Worm (Caenorhabditis elegans) whole organism, L3 larva: ENCODE results near the gene C13A2.7.

ENCODE experiments used
- R02D3.7 ChIP-seq: fragments of 150-350 bp; optimal IDR thresholded peaks from 2 replicates; lab custom pipeline; 2014; ENCODE audit warnings: missing biosample characterization, missing genetic modification characterization
- ZK546.5 ChIP-seq: sonication (generic microtip); optimal IDR thresholded peaks from 2 replicates; lab custom pipeline; 2017; ENCODE audit warnings: missing biosample characterization, missing genetic modification characterization
- aly-2 ChIP-seq: fragments of 150-350 bp; optimal IDR thresholded peaks from 2 replicates; lab custom pipeline; 2014; ENCODE audit warnings: missing biosample characterization, missing genetic modification characterization
- ceh-16 ChIP-seq: sonication (generic microtip); optimal IDR thresholded peaks from 2 replicates; lab custom pipeline; 2017; ENCODE audit warnings: missing biosample characterization, missing genetic modification characterization
- ceh-28 ChIP-seq: fragments of 150-350 bp; optimal IDR thresholded peaks from 2 replicates; lab custom pipeline; 2014; ENCODE audit warnings: missing biosample characterization, missing genetic modification reagents, missing genetic modification characterization
- ceh-82 ChIP-seq: fragments of 150-350 bp; optimal IDR thresholded peaks from 2 replicates; lab custom pipeline; 2014; ENCODE audit warnings: missing biosample characterization, missing genetic modification characterization
- ceh-9 ChIP-seq: sonication (generic microtip); optimal IDR thresholded peaks from 2 replicates; lab custom pipeline; 2018; ENCODE audit warnings: missing biosample characterization, missing genetic modification characterization
- daf-12 ChIP-seq: fragments of 150-350 bp; optimal IDR thresholded peaks from 2 replicates; lab custom pipeline; 2014; ENCODE audit warnings: missing biosample characterization, missing genetic modification reagents, missing genetic modification characterization
- egl-27 ChIP-seq: sonication (generic microtip); optimal IDR thresholded peaks from 4 replicates; lab custom pipeline; 2017; ENCODE audit warnings: missing biosample characterization, missing genetic modification reagents, missing genetic modification characterization
- elt-1 ChIP-seq: fragments of 150-350 bp; optimal IDR thresholded peaks from 2 replicates; lab custom pipeline; 2014; ENCODE audit warnings: missing biosample characterization, missing genetic modification characterization
- elt-3 ChIP-seq, 3 experiments: fragments of 150-350 bp in 1 of 3; sonication (generic microtip) in 2 of 3; optimal IDR thresholded peaks; 2 replicates in 2 of 3; 4 replicates in 1 of 3; lab custom pipeline; 2014 to 2017; ENCODE audit warnings: missing biosample characterization in 3 of 3, missing genetic modification characterization in 3 of 3
- fkh-10 ChIP-seq: sonication (generic microtip); optimal IDR thresholded peaks from 2 replicates; lab custom pipeline; 2017; ENCODE audit warnings: missing biosample characterization, missing genetic modification reagents, missing genetic modification characterization
- fos-1 ChIP-seq: fragments of 150-350 bp; optimal IDR thresholded peaks from 2 replicates; lab custom pipeline; 2014; ENCODE audit warnings: missing biosample characterization, missing genetic modification characterization
- hmg-11 ChIP-seq: sonication (generic microtip); optimal IDR thresholded peaks from 2 replicates; lab custom pipeline; 2016; ENCODE audit warnings: missing genetic modification characterization, missing compliant biosample characterization
- jun-1 ChIP-seq: fragments of 150-350 bp; optimal IDR thresholded peaks from 2 replicates; lab custom pipeline; 2014; ENCODE audit warnings: missing biosample characterization, missing genetic modification reagents, missing genetic modification characterization
- lin-39 ChIP-seq: fragments of 150-350 bp; optimal IDR thresholded peaks from 2 replicates; lab custom pipeline; 2018; ENCODE audit warnings: missing biosample characterization, missing genetic modification reagents, missing genetic modification characterization
- lsy-12 ChIP-seq: sonication (generic microtip); optimal IDR thresholded peaks from 2 replicates; lab custom pipeline; 2016; ENCODE audit warnings: mild to moderate bottlenecking, missing genetic modification characterization, missing compliant biosample characterization
- mml-1 ChIP-seq: fragments of 150-350 bp; sonication (generic microtip); optimal IDR thresholded peaks from 3 replicates; lab custom pipeline; 2014; ENCODE audit warnings: missing biosample characterization, missing genetic modification characterization
- nfya-1 ChIP-seq: sonication (generic microtip); optimal IDR thresholded peaks from 2 replicates; lab custom pipeline; 2017; ENCODE audit warnings: missing genetic modification characterization, mild to moderate bottlenecking, missing compliant biosample characterization, antibody characterized with exemption, moderate library complexity; ENCODE audit not compliant: insufficient read depth
- nhr-11 ChIP-seq: fragments of 150-350 bp; optimal IDR thresholded peaks from 2 replicates; lab custom pipeline; 2014; ENCODE audit warnings: missing biosample characterization, missing genetic modification characterization
- nhr-12 ChIP-seq: fragments of 150-350 bp; optimal IDR thresholded peaks from 2 replicates; lab custom pipeline; 2014; ENCODE audit warnings: missing biosample characterization, missing genetic modification characterization
- nhr-23 ChIP-seq: fragments of 150-350 bp; optimal IDR thresholded peaks from 2 replicates; lab custom pipeline; 2014; ENCODE audit warnings: missing biosample characterization, missing genetic modification reagents, missing genetic modification characterization
- nhr-28 ChIP-seq: fragments of 150-350 bp; optimal IDR thresholded peaks from 2 replicates; lab custom pipeline; 2014; ENCODE audit warnings: missing biosample characterization, missing genetic modification characterization
- nhr-43 ChIP-seq: sonication (generic microtip); optimal IDR thresholded peaks from 2 replicates; lab custom pipeline; 2016; ENCODE audit warnings: mild to moderate bottlenecking, missing genetic modification characterization, missing compliant biosample characterization; ENCODE audit not compliant: poor library complexity, severe bottlenecking
- nhr-67 ChIP-seq: fragments of 150-350 bp; optimal IDR thresholded peaks from 2 replicates; lab custom pipeline; 2014; ENCODE audit warnings: missing biosample characterization, missing genetic modification characterization
- nhr-76 ChIP-seq: fragments of 150-350 bp; sonication (generic microtip); optimal IDR thresholded peaks from 5 replicates; lab custom pipeline; 2014; ENCODE audit warnings: missing biosample characterization, missing genetic modification characterization
- nhr-77 ChIP-seq: fragments of 150-350 bp; optimal IDR thresholded peaks from 2 replicates; lab custom pipeline; 2014; ENCODE audit warnings: missing biosample characterization, missing genetic modification characterization
- pha-4 ChIP-seq: fragments of 150-350 bp; optimal IDR thresholded peaks from 2 replicates; lab custom pipeline; 2014; ENCODE audit warnings: missing biosample characterization, missing genetic modification reagents, missing genetic modification characterization
- pqm-1 ChIP-seq: fragments of 150-350 bp; optimal IDR thresholded peaks from 2 replicates; lab custom pipeline; 2017; ENCODE audit warnings: missing biosample characterization, missing genetic modification characterization, inconsistent platforms
- snpc-4 ChIP-seq: fragments of 150-350 bp; optimal IDR thresholded peaks from 2 replicates; lab custom pipeline; 2014; ENCODE audit warnings: missing biosample characterization, missing genetic modification characterization
- tbx-2 ChIP-seq: sonication (generic microtip); optimal IDR thresholded peaks from 2 replicates; lab custom pipeline; 2016; ENCODE audit warnings: mild to moderate bottlenecking, missing genetic modification characterization, missing compliant biosample characterization
- zag-1 ChIP-seq: fragments of 150-350 bp; optimal IDR thresholded peaks from 2 replicates; lab custom pipeline; 2014; ENCODE audit warnings: missing biosample characterization, missing genetic modification characterization
- ztf-4 ChIP-seq: fragments of 150-350 bp; optimal IDR thresholded peaks from 2 replicates; lab custom pipeline; 2014; ENCODE audit warnings: missing biosample characterization, missing genetic modification characterization

The C13A2.7 gene

DNA sequence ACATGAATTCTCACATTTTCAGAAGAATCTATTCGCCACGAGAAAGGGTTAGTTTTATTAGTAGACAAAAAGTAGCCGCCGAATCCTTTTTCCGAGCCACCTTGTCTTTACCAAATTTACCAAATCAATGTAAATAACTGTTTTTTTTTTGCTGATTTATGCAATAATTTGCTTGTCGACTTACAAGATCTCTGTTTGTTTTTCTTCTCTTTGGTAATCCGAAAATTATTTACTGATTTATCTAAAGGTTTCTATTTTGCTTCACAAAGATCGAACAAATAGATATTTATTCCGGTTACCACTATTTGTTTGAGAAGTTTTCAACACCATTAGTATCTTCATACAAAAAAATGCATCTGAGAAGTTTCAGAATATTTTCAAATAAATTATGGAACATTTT lies at the start of gene C13A2.7:
TSS of gene C13A2.7 (plus strand) at position 301 of the 400 bp plus-strand sequence.
- no peak for TF ChIP-seq nhr-43 (tag; lab: Kevin White, UChicago)
- TF ChIP-seq snpc-4 (tag; lab: Kevin White, UChicago) = no peak
- TF ChIP-seq hmg-11 (tag; lab: Kevin White, UChicago) = no peak
- TF ChIP-seq nfya-1 (tag; lab: Kevin White, UChicago) = no peak
- no peak for TF ChIP-seq ceh-28
- no peak for TF ChIP-seq ztf-4
- no peak for TF ChIP-seq elt-3 (tag; optimal IDR thresholded peaks at IDR 0.05; lab: Kevin White, UChicago)
- TF ChIP-seq nhr-23 (tag; lab: Kevin White, UChicago) = no peak
- TF ChIP-seq tbx-2 (tag; lab: Kevin White, UChicago) = no peak

DNA sequence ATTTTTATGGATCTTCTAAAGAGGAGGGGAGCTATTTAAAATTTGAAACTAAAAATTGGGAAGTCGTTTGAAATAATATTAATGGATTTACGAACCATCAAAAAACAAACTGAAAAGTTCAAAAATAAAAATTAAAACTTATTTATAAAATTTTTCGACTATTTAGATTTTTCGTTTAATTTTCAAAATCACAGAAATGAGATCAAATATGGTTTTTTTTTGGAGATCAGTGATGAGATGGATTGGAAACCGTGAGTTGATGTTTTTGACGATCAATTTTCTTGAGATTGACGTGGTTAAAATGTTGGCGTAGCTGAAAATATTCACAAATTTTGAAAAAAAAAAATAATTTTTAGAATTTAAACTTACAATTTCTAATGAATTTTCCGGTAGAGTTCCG lies 47.1 kb upstream of the C13A2.7 start, which contains the start of gene C13F10.5:
TSS of gene C13F10.5 (minus strand) at position 101 of the 400 bp plus-strand sequence.
- TF ChIP-seq aly-2 (tag; lab: Kevin White, UChicago) = no peak
- no peak for TF ChIP-seq pha-4 (tag; lab: Kevin White, UChicago)
- TF ChIP-seq lsy-12 = no peak
- TF ChIP-seq pqm-1 = no peak
- no peak for TF ChIP-seq daf-12
- TF ChIP-seq nfya-1 (tag; lab: Kevin White, UChicago) = no peak
- TF ChIP-seq lin-39 = no peak
- no peak for TF ChIP-seq ceh-82
- no peak for TF ChIP-seq fkh-10 (GFP tag; lab: Kevin White, UChicago)
- TF ChIP-seq ceh-9 = no peak
- TF ChIP-seq ceh-16 (tag; lab: Kevin White, UChicago) = no peak
- no peak for TF ChIP-seq ceh-28
- TF ChIP-seq nhr-76 (tag; lab: Kevin White, UChicago) = no peak
- no peak for TF ChIP-seq elt-3 (tag; optimal IDR thresholded peaks at IDR 0.05; lab: Kevin White, UChicago)
- TF ChIP-seq nhr-11 = no peak
- TF ChIP-seq ztf-4 = no peak
- no peak for TF ChIP-seq nhr-12 (tag; lab: Kevin White, UChicago)
- no peak for TF ChIP-seq mml-1 (tag; lab: Kevin White, UChicago)
- TF ChIP-seq fos-1 (tag; lab: Kevin White, UChicago) = no peak
- TF ChIP-seq hmg-11 (tag; lab: Kevin White, UChicago) = no peak

DNA sequence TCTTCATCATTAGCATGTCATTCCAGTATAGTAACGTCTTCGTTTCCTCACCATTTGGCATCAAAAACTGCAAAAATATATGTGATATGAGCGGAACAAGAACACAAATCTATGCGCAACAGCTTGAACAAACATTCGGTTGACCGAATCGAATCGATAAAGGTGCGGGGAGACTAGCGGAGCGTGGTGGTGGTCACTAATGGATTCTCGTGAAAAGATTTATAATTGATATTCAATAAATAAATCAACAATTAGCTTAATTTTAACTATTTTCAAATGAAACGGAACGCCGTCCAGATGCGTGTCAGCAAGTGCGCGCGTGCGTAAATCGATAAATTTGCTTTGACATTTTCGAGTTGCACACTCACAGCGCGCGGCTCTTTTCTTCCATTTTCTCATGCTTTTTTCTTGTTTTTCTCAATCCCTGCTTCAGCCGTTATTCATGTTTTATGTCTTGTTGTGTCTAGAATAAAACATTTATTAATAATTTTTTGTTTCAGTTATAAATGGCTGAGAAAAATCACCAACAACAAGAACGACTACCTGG lies 45.1 kb upstream of the C13A2.7 start, which contains the start of the genes C13F10.8, C13F10.6 and kxd-1:
TSS of gene C13F10.8 (minus strand) at position 51 of the 547 bp plus-strand sequence.
TSS of gene C13F10.6 (minus strand) at position 67 of the 547 bp plus-strand sequence.
TSS of gene kxd-1 (plus strand) at position 497 of the 547 bp plus-strand sequence.
- TF ChIP-seq daf-12 (no peak), nhr-23 (tag; lab: Kevin White, UChicago) (peak; percentile 3), elt-1 (tag; lab: Kevin White, UChicago) (no peak), nfya-1 (tag; lab: Kevin White, UChicago) (peak; percentile 6), nhr-77 (tag; lab: Kevin White, UChicago) (no peak), nhr-28 (tag; lab: Kevin White, UChicago) (no peak), egl-27 (tag; lab: Kevin White, UChicago) (no peak), nhr-43 (tag; lab: Kevin White, UChicago) (no peak), elt-3 (tag; optimal IDR thresholded peaks at IDR 0.05; lab: Kevin White, UChicago) (no peak), hmg-11 (tag; lab: Kevin White, UChicago) (peak; percentile 28), mml-1 (tag; lab: Kevin White, UChicago) (no peak), nhr-67 (tag; lab: Kevin White, UChicago) (no peak), ceh-28 (peak; percentile 9)

DNA sequence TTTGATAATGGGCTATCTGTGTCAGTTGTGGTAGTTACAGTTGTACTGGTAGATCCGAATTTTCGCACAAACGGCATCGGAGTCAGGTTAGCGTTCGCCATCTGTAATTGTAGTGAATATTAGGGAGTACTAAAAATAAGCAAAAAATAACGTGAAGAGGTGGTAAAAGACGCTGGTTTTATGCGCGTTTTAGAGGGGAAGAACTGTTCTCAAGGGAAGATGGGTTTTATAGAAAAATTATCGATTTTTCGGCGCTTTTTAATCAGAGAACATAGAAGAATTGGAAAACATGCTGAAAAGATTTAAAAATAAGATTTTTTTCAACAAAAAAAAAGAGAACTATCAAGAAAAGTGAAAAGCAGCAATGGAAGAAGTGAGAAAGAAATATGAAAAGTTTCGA lies 43.0 kb upstream of the C13A2.7 start, which contains the start of gene C13F10.7:
TSS of gene C13F10.7 (minus strand) at position 101 of the 400 bp plus-strand sequence.
- TF ChIP-seq ZK546.5 (no peak), nhr-12 (tag; lab: Kevin White, UChicago) (no peak), zag-1 (no peak), ceh-28 (no peak), lsy-12 (no peak), nhr-28 (tag; lab: Kevin White, UChicago) (no peak), snpc-4 (tag; lab: Kevin White, UChicago) (no peak), fkh-10 (GFP tag; lab: Kevin White, UChicago) (no peak), R02D3.7 (tag; lab: Kevin White, UChicago) (no peak), jun-1 (tag; lab: Kevin White, UChicago) (no peak)
